Worm (Caenorhabditis elegans) whole organism, late embryonic: ENCODE results near the gene ubh-2.

Experiments
- ama-1 ChIP-seq: fragments of 150-350 bp; optimal IDR thresholded peaks from 2 replicates; lab custom pipeline; 2014
- ceh-2 ChIP-seq: sonication (generic microtip); optimal IDR thresholded peaks from 2 replicates; lab custom pipeline; 2016; ENCODE audit warnings: missing genotype, missing genetic modification characterization, missing compliant biosample characterization
- ceh-31 ChIP-seq: sonication (generic microtip); optimal IDR thresholded peaks from 2 replicates; lab custom pipeline; 2016; ENCODE audit warnings: missing genetic modification characterization, missing compliant biosample characterization
- ceh-6 ChIP-seq: fragments of 200-800 bp; sonication (Bioruptor generic); optimal IDR thresholded peaks from 2 replicates; lab custom pipeline; 2018; ENCODE audit warnings: mild to moderate bottlenecking, missing genetic modification characterization, missing compliant biosample characterization
- dmd-4 ChIP-seq: sonication (generic microtip); optimal IDR thresholded peaks from 2 replicates; lab custom pipeline; 2016; ENCODE audit warnings: borderline replicate concordance, missing genetic modification characterization, missing compliant biosample characterization
- dve-1 ChIP-seq: sonication (generic microtip); optimal IDR thresholded peaks from 2 replicates; lab custom pipeline; 2017; ENCODE audit warnings: antibody characterized with exemption, mild to moderate bottlenecking, missing genetic modification characterization, missing compliant biosample characterization
- pha-4 ChIP-seq: fragments of 150-350 bp; optimal IDR thresholded peaks from 2 replicates; lab custom pipeline; 2018; ENCODE audit warnings: missing biosample characterization, missing genetic modification reagents, missing genetic modification characterization
- pqm-1 ChIP-seq: sonication (generic microtip); optimal IDR thresholded peaks from 2 replicates; lab custom pipeline; 2016; ENCODE audit warnings: missing genetic modification characterization, missing compliant biosample characterization
- rnt-1 ChIP-seq: sonication (generic microtip); optimal IDR thresholded peaks from 2 replicates; lab custom pipeline; 2016; ENCODE audit warnings: missing genetic modification characterization, missing compliant biosample characterization
- sdc-2 ChIP-seq: sonication (generic microtip); optimal IDR thresholded peaks from 2 replicates; lab custom pipeline; 2016; ENCODE audit warnings: missing genotype, missing genetic modification characterization, missing compliant biosample characterization
- sox-2 ChIP-seq: fragments of 200-800 bp; sonication (Bioruptor generic); IDR thresholded peaks from 2 replicates; pipeline ENCODE4 v1.3.6; 2022; ENCODE audit warnings: missing genetic modification reagents, missing genetic modification characterization, missing compliant biosample characterization
- unc-3 ChIP-seq, 2 experiments: fragments of 200-800 bp in 1 of 2; sonication (Bioruptor generic) in 1 of 2; sonication (generic microtip) in 1 of 2; conservative IDR thresholded peaks in 1 of 2; optimal IDR thresholded peaks in 1 of 2; 2 replicates each; pipeline versions ENCODE4 v1.3.6 to Lab custom; 2016 to 2022; ENCODE audit warnings: missing compliant biosample characterization in 2 of 2, missing genetic modification characterization in 2 of 2, missing genetic modification reagents in 1 of 2
- unc-55 ChIP-seq: sonication (generic microtip); optimal IDR thresholded peaks from 2 replicates; lab custom pipeline; 2017; ENCODE audit warnings: missing biosample characterization, missing genetic modification reagents, missing genetic modification characterization

- no peak for TF ChIP-seq ama-1
- no peak for TF ChIP-seq pqm-1 (tag; lab: Kevin White, UChicago)
- TF ChIP-seq sox-2 (GFP tag; lab: Robert Waterston, UW) = no peak
- TF ChIP-seq unc-3 (GFP tag; conservative IDR thresholded peaks at IDR 0.05; lab: Robert Waterston, UW) = no peak
- no peak for TF ChIP-seq unc-3 (tag; optimal IDR thresholded peaks at IDR 0.05; lab: Kevin White, UChicago)
- TF ChIP-seq rnt-1 (tag; lab: Kevin White, UChicago) = no peak
- TF ChIP-seq pha-4 (tag; lab: Kevin White, UChicago) = no peak
- no peak for TF ChIP-seq ceh-6 (GFP tag; lab: Kevin White, UChicago)
- TF ChIP-seq sdc-2 (tag; lab: Kevin White, UChicago) = no peak
- no peak for TF ChIP-seq dmd-4
- no peak for TF ChIP-seq ceh-31
- TF ChIP-seq ceh-2 (tag; lab: Kevin White, UChicago) = no peak
- no peak for TF ChIP-seq unc-55 (GFP tag; lab: Kevin White, UChicago)
- TF ChIP-seq dve-1 (tag; lab: Kevin White, UChicago) = no peak
Observed at ce11 chrV:6462606-6463005, 47.0 kb downstream of the ubh-2 start.
